Worm (Caenorhabditis elegans) whole organism, late embryonic: ENCODE data around the gene col-77.

ENCODE experiments used
- C38D4.7 ChIP-seq: fragments of 200-800 bp; sonication (Bioruptor generic); optimal IDR thresholded peaks from 2 replicates; lab custom pipeline; 2018; ENCODE audit warnings: mild to moderate bottlenecking, missing genetic modification characterization, moderate library complexity, missing compliant biosample characterization
- ama-1 ChIP-seq: fragments of 150-350 bp; optimal IDR thresholded peaks from 2 replicates; lab custom pipeline; 2014
- dve-1 ChIP-seq: sonication (generic microtip); optimal IDR thresholded peaks from 2 replicates; lab custom pipeline; 2017; ENCODE audit warnings: antibody characterized with exemption, mild to moderate bottlenecking, missing genetic modification characterization, missing compliant biosample characterization
- eyg-1 ChIP-seq: sonication (generic microtip); optimal IDR thresholded peaks from 2 replicates; lab custom pipeline; 2016; ENCODE audit warnings: missing genotype, missing genetic modification characterization, missing compliant biosample characterization
- hlh-8 ChIP-seq: sonication (generic microtip); optimal IDR thresholded peaks from 2 replicates; lab custom pipeline; 2016; ENCODE audit warnings: missing genotype, missing genetic modification characterization, missing compliant biosample characterization
- nhr-232 ChIP-seq: sonication (generic microtip); optimal IDR thresholded peaks from 2 replicates; lab custom pipeline; 2016; ENCODE audit warnings: missing genetic modification characterization, missing compliant biosample characterization
- pqm-1 ChIP-seq: sonication (generic microtip); optimal IDR thresholded peaks from 2 replicates; lab custom pipeline; 2016; ENCODE audit warnings: missing genetic modification characterization, missing compliant biosample characterization
- rnt-1 ChIP-seq: sonication (generic microtip); optimal IDR thresholded peaks from 2 replicates; lab custom pipeline; 2016; ENCODE audit warnings: missing genetic modification characterization, missing compliant biosample characterization
- sox-2 ChIP-seq: fragments of 200-800 bp; sonication (Bioruptor generic); IDR thresholded peaks from 2 replicates; pipeline ENCODE4 v1.3.6; 2022; ENCODE audit warnings: missing genetic modification reagents, missing genetic modification characterization, missing compliant biosample characterization
- sox-4 ChIP-seq: sonication (generic microtip); optimal IDR thresholded peaks from 2 replicates; lab custom pipeline; 2017; ENCODE audit warnings: mild to moderate bottlenecking, missing genetic modification characterization, inconsistent platforms, missing compliant biosample characterization
- tbx-2 ChIP-seq: sonication (generic microtip); optimal IDR thresholded peaks from 2 replicates; lab custom pipeline; 2016; ENCODE audit warnings: missing genetic modification characterization, missing compliant biosample characterization
- unc-86 ChIP-seq: sonication (generic microtip); optimal IDR thresholded peaks from 2 replicates; lab custom pipeline; 2016; ENCODE audit warnings: missing genetic modification characterization, missing compliant biosample characterization
- zip-5 ChIP-seq: sonication (generic microtip); optimal IDR thresholded peaks from 2 replicates; lab custom pipeline; 2016; ENCODE audit warnings: missing genetic modification characterization, missing compliant biosample characterization

ce11 chrII:8329462-8329861, 29.7 kb downstream of the col-77 start, which contains the start of gene C26D10.4:
- TF ChIP-seq dve-1 (tag; lab: Kevin White, UChicago) (no peak), hlh-8 (tag; lab: Kevin White, UChicago) (no peak), C38D4.7 (GFP tag; lab: Kevin White, UChicago) (no peak), eyg-1 (no peak), sox-4 (tag; lab: Kevin White, UChicago) (no peak), ama-1 (lab: Kevin White, UChicago) (no peak), tbx-2 (tag; lab: Kevin White, UChicago) (no peak), pqm-1 (tag; lab: Kevin White, UChicago) (no peak), sox-2 (GFP tag; lab: Robert Waterston, UW) (no peak), nhr-232 (tag; lab: Kevin White, UChicago) (no peak), zip-5 (tag; lab: Kevin White, UChicago) (no peak), rnt-1 (tag; lab: Kevin White, UChicago) (no peak), unc-86 (tag; lab: Kevin White, UChicago) (no peak)
